Fruit fly (Drosophila melanogaster) whole organism, embryonic: ENCODE results near the gene Wnt6.

Source experiments
- BEAF-32 ChIP-seq: fragments of 200-800 bp; sonication (Bioruptor generic); optimal IDR thresholded peaks from 3 replicates; lab custom pipeline; 2017; ENCODE audit warnings: missing biosample characterization, missing genetic modification characterization, mild to moderate bottlenecking, moderate library complexity, missing genetic modification reagents
- Bteb2 ChIP-seq: fragments of 200-800 bp; sonication (Bioruptor generic); optimal IDR thresholded peaks from 2 replicates; lab custom pipeline; 2016; ENCODE audit warnings: missing biosample characterization, missing genetic modification characterization
- CG10321 ChIP-seq: fragments of 200-800 bp; sonication (Bioruptor generic); IDR thresholded peaks from 2 replicates; pipeline ENCODE4 v1.3.6; 2022; ENCODE audit warnings: missing biosample characterization, missing genetic modification characterization
- CG10654 ChIP-seq: fragments of 200-800 bp; sonication (Bioruptor generic); optimal IDR thresholded peaks from 2 replicates; lab custom pipeline; 2016; ENCODE audit warnings: missing biosample characterization, missing genetic modification characterization
- CG11504 ChIP-seq: fragments of 200-800 bp; sonication (Bioruptor generic); optimal IDR thresholded peaks from 3 replicates; lab custom pipeline; 2019; ENCODE audit warnings: missing biosample characterization, mild to moderate bottlenecking, missing genetic modification characterization, moderate library complexity
- CG12219 ChIP-seq: fragments of 200-800 bp; sonication (Bioruptor generic); optimal IDR thresholded peaks from 3 replicates; lab custom pipeline; 2018; ENCODE audit warnings: missing biosample characterization, mild to moderate bottlenecking, missing genetic modification characterization
- CG13775 ChIP-seq: fragments of 200-800 bp; sonication (Bioruptor generic); optimal IDR thresholded peaks from 3 replicates; lab custom pipeline; 2017; ENCODE audit warnings: missing biosample characterization, mild to moderate bottlenecking, missing genetic modification characterization
- CG14860 ChIP-seq: fragments of 200-800 bp; sonication (Bioruptor generic); IDR thresholded peaks from 3 replicates; pipeline ENCODE4 v1.3.6; 2022; ENCODE audit warnings: missing biosample characterization, missing genetic modification characterization; ENCODE audit not compliant: partially characterized antibody
- CG16863 ChIP-seq: fragments of 200-800 bp; sonication (Bioruptor generic); optimal IDR thresholded peaks from 3 replicates; lab custom pipeline; 2016; ENCODE audit warnings: missing biosample characterization, missing genetic modification characterization
- CG17385 ChIP-seq: fragments of 200-800 bp; sonication (Bioruptor generic); optimal IDR thresholded peaks from 3 replicates; lab custom pipeline; 2018; ENCODE audit warnings: missing biosample characterization, mild to moderate bottlenecking, missing genetic modification characterization
- CG17802 ChIP-seq: fragments of 200-800 bp; sonication (Bioruptor generic); optimal IDR thresholded peaks from 2 replicates; lab custom pipeline; 2018; ENCODE audit warnings: missing biosample characterization, mild to moderate bottlenecking, missing genetic modification characterization, moderate library complexity
- CG18476 ChIP-seq: fragments of 200-800 bp; sonication (Bioruptor generic); optimal IDR thresholded peaks from 2 replicates; lab custom pipeline; 2016; ENCODE audit warnings: missing biosample characterization, mild to moderate bottlenecking, missing genetic modification characterization
- CG32532 ChIP-seq: fragments of 200-800 bp; sonication (Bioruptor generic); IDR thresholded peaks from 2 replicates; pipeline ENCODE4 v1.3.6; 2022; ENCODE audit warnings: missing biosample characterization, missing genetic modification characterization
- CG34376 ChIP-seq: fragments of 200-800 bp; sonication (Bioruptor generic); optimal IDR thresholded peaks from 2 replicates; lab custom pipeline; 2018; ENCODE audit warnings: missing biosample characterization, mild to moderate bottlenecking, missing genetic modification characterization
- CG3847 ChIP-seq: fragments of 200-800 bp; sonication (Bioruptor generic); IDR thresholded peaks from 2 replicates; pipeline ENCODE4 v1.3.6; 2022; ENCODE audit warnings: missing biosample characterization, missing genetic modification characterization
- CG4328 ChIP-seq: fragments of 200-800 bp; sonication (Bioruptor generic); optimal IDR thresholded peaks from 3 replicates; lab custom pipeline; 2017; ENCODE audit warnings: missing biosample characterization, missing genetic modification reagents, missing genetic modification characterization
- CG7372 ChIP-seq: fragments of 200-800 bp; sonication (Bioruptor generic); IDR thresholded peaks from 2 replicates; pipeline ENCODE4 v1.3.6; 2022; ENCODE audit warnings: missing biosample characterization, missing genetic modification characterization
- CG9215 ChIP-seq: fragments of 200-800 bp; sonication (Bioruptor generic); IDR thresholded peaks from 2 replicates; pipeline ENCODE4 v1.3.6; 2022; ENCODE audit warnings: missing biosample characterization, missing genetic modification characterization
- Dip2 ChIP-seq: fragments of 200-800 bp; sonication (Bioruptor generic); IDR thresholded peaks from 2 replicates; pipeline ENCODE4 v1.3.6; 2022; ENCODE audit warnings: missing biosample characterization, missing genetic modification characterization
- Doc3 ChIP-seq: fragments of 200-800 bp; sonication (Bioruptor generic); IDR thresholded peaks from 3 replicates; pipeline ENCODE4 v1.3.6; 2022; ENCODE audit warnings: missing biosample characterization, missing genetic modification characterization; ENCODE audit not compliant: partially characterized antibody
- Dref ChIP-seq: fragments of 200-800 bp; sonication (Bioruptor generic); IDR thresholded peaks from 2 replicates; pipeline ENCODE4 v1.3.6; 2022; ENCODE audit warnings: missing biosample characterization, missing genetic modification characterization
- Ets97D ChIP-seq: fragments of 200-800 bp; sonication (Bioruptor generic); optimal IDR thresholded peaks from 3 replicates; lab custom pipeline; 2016; ENCODE audit warnings: missing biosample characterization, missing genetic modification characterization
- Fer1 ChIP-seq: fragments of 200-800 bp; sonication (Bioruptor generic); optimal IDR thresholded peaks from 2 replicates; lab custom pipeline; 2017; ENCODE audit warnings: missing biosample characterization, mild to moderate bottlenecking, missing genetic modification characterization
- Hey ChIP-seq: fragments of 200-800 bp; sonication (Bioruptor generic); optimal IDR thresholded peaks from 3 replicates; lab custom pipeline; 2018; ENCODE audit warnings: missing biosample characterization, mild to moderate bottlenecking, missing genetic modification characterization
- Hr78 ChIP-seq, 2 experiments: fragments of 200-800 bp in 1 of 2; fragments of >200 bp in 1 of 2; sonication (Bioruptor generic) in 1 of 2; optimal IDR thresholded peaks; 2 replicates each; lab custom pipeline; 2017 to 2019; ENCODE audit warnings: missing biosample characterization in 2 of 2, missing genetic modification characterization in 2 of 2, mild to moderate bottlenecking in 1 of 2, moderate library complexity in 1 of 2
- NK7.1 ChIP-seq: fragments of 200-800 bp; sonication (Bioruptor generic); optimal IDR thresholded peaks from 3 replicates; lab custom pipeline; 2016; ENCODE audit warnings: missing biosample characterization, missing genetic modification characterization
- Neu2 ChIP-seq: fragments of 200-800 bp; sonication (Bioruptor generic); optimal IDR thresholded peaks from 3 replicates; lab custom pipeline; 2016; ENCODE audit warnings: missing biosample characterization, missing genetic modification characterization, borderline replicate concordance
- Opbp ChIP-seq: fragments of 200-800 bp; sonication (Bioruptor generic); IDR thresholded peaks from 3 replicates; pipeline ENCODE4 v1.3.6; 2022; ENCODE audit warnings: missing biosample characterization, missing genetic modification characterization; ENCODE audit not compliant: partially characterized antibody
- Optix ChIP-seq: fragments of 200-800 bp; sonication (Bioruptor generic); IDR thresholded peaks from 3 replicates; pipeline ENCODE4 v1.3.6; 2022; ENCODE audit warnings: missing biosample characterization, missing genetic modification characterization
- ash1 ChIP-seq: fragments of 200-800 bp; sonication (Bioruptor generic); optimal IDR thresholded peaks from 2 replicates; lab custom pipeline; 2018; ENCODE audit warnings: missing biosample characterization, mild to moderate bottlenecking, missing genetic modification characterization
- bbx ChIP-seq: fragments of 200-800 bp; sonication (Bioruptor generic); IDR thresholded peaks from 2 replicates; pipeline ENCODE4 v1.3.6; 2022; ENCODE audit warnings: missing biosample characterization, missing genetic modification characterization; ENCODE audit not compliant: partially characterized antibody
- dimm ChIP-seq: fragments of 200-800 bp; sonication (Bioruptor generic); IDR thresholded peaks from 2 replicates; pipeline ENCODE4 v1.3.6; 2022; ENCODE audit warnings: missing biosample characterization, missing genetic modification characterization
- en ChIP-seq: fragments of 200-800 bp; sonication (Bioruptor generic); optimal IDR thresholded peaks from 2 replicates; lab custom pipeline; 2016; ENCODE audit warnings: missing biosample characterization, missing genetic modification characterization
- grn ChIP-seq: fragments of 200-800 bp; sonication (Bioruptor generic); optimal IDR thresholded peaks from 3 replicates; lab custom pipeline; 2017; ENCODE audit warnings: missing biosample characterization, missing genetic modification characterization
- ham ChIP-seq: fragments of 200-800 bp; sonication (Bioruptor generic); IDR thresholded peaks from 2 replicates; pipeline ENCODE4 v1.3.6; 2022; ENCODE audit warnings: missing biosample characterization, missing genetic modification characterization
- jigr1 ChIP-seq: fragments of 200-800 bp; sonication (Bioruptor generic); IDR thresholded peaks from 3 replicates; pipeline ENCODE4 v1.3.6; 2022; ENCODE audit warnings: missing biosample characterization, missing genetic modification characterization
- lbe ChIP-seq: fragments of 200-800 bp; sonication (Bioruptor generic); optimal IDR thresholded peaks from 2 replicates; lab custom pipeline; 2016; ENCODE audit warnings: missing biosample characterization, mild to moderate bottlenecking, missing genetic modification characterization
- lilli ChIP-seq: fragments of 200-800 bp; sonication (Bioruptor generic); optimal IDR thresholded peaks from 3 replicates; lab custom pipeline; 2016; ENCODE audit warnings: missing biosample characterization, missing genetic modification characterization
- mirr ChIP-seq: fragments of 200-800 bp; sonication (Bioruptor generic); optimal IDR thresholded peaks from 3 replicates; lab custom pipeline; 2018; ENCODE audit warnings: missing biosample characterization, mild to moderate bottlenecking, missing genetic modification characterization
- nerfin-1 ChIP-seq: fragments of 200-800 bp; sonication (Bioruptor generic); optimal IDR thresholded peaks from 3 replicates; lab custom pipeline; 2019; ENCODE audit warnings: missing biosample characterization, mild to moderate bottlenecking, missing genetic modification characterization, moderate library complexity
- pan ChIP-seq, 4 experiments: fragments of >200 bp in 3 of 4; fragments of 200-800 bp in 1 of 4; sonication (Bioruptor generic) in 1 of 4; optimal IDR thresholded peaks in 3 of 4; IDR thresholded peaks in 1 of 4; 2 replicates each; pipeline versions ENCODE4 v1.3.6 to Lab custom; 2017 to 2022; ENCODE audit warnings: missing biosample characterization in 2 of 4, missing genetic modification characterization in 2 of 4, mixed read lengths in 1 of 4
- ranshi ChIP-seq: fragments of 200-800 bp; sonication (Bioruptor generic); IDR thresholded peaks from 2 replicates; pipeline ENCODE4 v1.3.6; 2022; ENCODE audit warnings: missing biosample characterization, missing genetic modification characterization
- salm ChIP-seq: fragments of 200-800 bp; sonication (Bioruptor generic); optimal IDR thresholded peaks from 2 replicates; lab custom pipeline; 2018; ENCODE audit warnings: missing biosample characterization, mild to moderate bottlenecking, missing genetic modification characterization
- sd ChIP-seq: fragments of 200-800 bp; sonication (Bioruptor generic); optimal IDR thresholded peaks from 3 replicates; lab custom pipeline; 2018; ENCODE audit warnings: missing biosample characterization, mild to moderate bottlenecking, missing genetic modification characterization, moderate library complexity
- slou ChIP-seq: fragments of 200-800 bp; sonication (Bioruptor generic); optimal IDR thresholded peaks from 3 replicates; lab custom pipeline; 2016; ENCODE audit warnings: missing biosample characterization, missing genetic modification characterization
- tgo ChIP-seq: fragments of 200-800 bp; sonication (Bioruptor generic); IDR thresholded peaks from 3 replicates; pipeline ENCODE4 v1.3.6; 2022; ENCODE audit warnings: missing biosample characterization, missing genetic modification characterization
- trem ChIP-seq: fragments of 200-800 bp; optimal IDR thresholded peaks from 3 replicates; lab custom pipeline; 2019; ENCODE audit warnings: missing biosample characterization, mild to moderate bottlenecking, missing genetic modification characterization, moderate library complexity
- ttk ChIP-seq: fragments of 200-800 bp; sonication (Bioruptor generic); IDR thresholded peaks from 2 replicates; pipeline ENCODE4 v2.1.2; 2022; ENCODE audit warnings: missing biosample characterization, missing genetic modification characterization
- twi ChIP-seq: fragments of 200-800 bp; optimal IDR thresholded peaks from 2 replicates; lab custom pipeline; 2019; ENCODE audit warnings: missing biosample characterization, mild to moderate bottlenecking, missing genetic modification characterization, moderate library complexity
- z ChIP-seq: fragments of 200-800 bp; sonication (Bioruptor generic); IDR thresholded peaks from 3 replicates; pipeline ENCODE4 v1.3.6; 2022; ENCODE audit warnings: missing biosample characterization, missing genetic modification characterization

The Wnt6 gene

DNA sequence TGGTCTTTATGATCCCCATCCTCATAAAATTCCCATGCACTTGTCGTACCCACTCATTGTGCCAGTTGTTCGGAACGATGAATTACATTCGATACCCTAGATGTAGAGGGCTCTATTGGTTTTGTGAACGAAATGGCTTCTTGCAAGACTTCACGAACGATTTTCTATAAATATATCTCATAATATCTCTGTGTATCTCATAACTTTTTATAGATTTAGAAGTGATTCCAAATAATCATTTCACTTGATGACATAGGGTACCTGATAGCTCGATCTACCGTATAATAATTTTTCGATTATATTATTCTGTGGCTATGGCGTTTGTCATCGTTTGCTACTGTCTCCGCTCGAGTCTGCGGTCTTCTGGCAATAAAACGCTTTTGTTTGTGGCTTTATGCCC is 63.4 kb downstream of the Wnt6 start (continued):
- TF ChIP-seq trem (tag; lab: Kevin White, UChicago), result no peak
- no peak for TF ChIP-seq CG16863
- no peak for TF ChIP-seq dimm (GFP tag; lab: Robert Waterston, UW)
- TF ChIP-seq CG12219 (GFP tag; lab: Kevin White, UChicago), result peak; percentile 65
- TF ChIP-seq NK7.1 (GFP tag; lab: Kevin White, UChicago), result peak; percentile 23
- no peak for TF ChIP-seq lbe (GFP tag; lab: Kevin White, UChicago)
- TF ChIP-seq Fer1, result peak; percentile 79
- peak; percentile 48; the same call in 1 of the 2 replicates for TF ChIP-seq ranshi (GFP tag; lab: Robert Waterston, UW)
- TF ChIP-seq Doc3 (GFP tag; lab: Robert Waterston, UW), result no peak
- no peak for TF ChIP-seq Ets97D (GFP tag; lab: Kevin White, UChicago)
- peak; percentile 73 for TF ChIP-seq lilli (GFP tag; lab: Kevin White, UChicago)
- no peak for TF ChIP-seq twi (tag; lab: Kevin White, UChicago)
- no peak for TF ChIP-seq Dref (GFP tag; lab: Robert Waterston, UW)
- peak; percentile 25 for TF ChIP-seq salm (tag; lab: Kevin White, UChicago)
- peak; percentile 29 for TF ChIP-seq en (GFP tag; lab: Kevin White, UChicago)
- TF ChIP-seq Hey (tag; lab: Kevin White, UChicago), result no peak
- TF ChIP-seq CG10654 (GFP tag; lab: Kevin White, UChicago), result peak; percentile 41
- TF ChIP-seq sd (tag; lab: Kevin White, UChicago), result peak; percentile 14
- TF ChIP-seq CG7372 (GFP tag; lab: Robert Waterston, UW), result peak; percentile 64
- peak; percentile 63 for TF ChIP-seq ttk (GFP tag; lab: Robert Waterston, UW)
- peak; percentile 35 for TF ChIP-seq CG13775 (GFP tag; lab: Kevin White, UChicago)
- TF ChIP-seq ham, result no peak
- TF ChIP-seq CG18476 (GFP tag; lab: Kevin White, UChicago), result peak; percentile 1
- TF ChIP-seq CG4328 (GFP tag; lab: Kevin White, UChicago), result no peak
- TF ChIP-seq CG11504 (tag; lab: Kevin White, UChicago), result peak; percentile 84
- peak; percentile 26 for TF ChIP-seq CG17802
- TF ChIP-seq Hr78 (GFP tag; optimal IDR thresholded peaks at IDR 0.05; lab: Kevin White, UChicago), result no peak
- TF ChIP-seq slou, result peak; percentile 7
- TF ChIP-seq Bteb2 (GFP tag; lab: Kevin White, UChicago), result no peak
- no peak for TF ChIP-seq CG14860 (GFP tag; lab: Robert Waterston, UW)
- no peak for TF ChIP-seq ash1 (GFP tag; lab: Kevin White, UChicago)
- peak; percentile 88 for TF ChIP-seq CG32532 (GFP tag; lab: Robert Waterston, UW)
- TF ChIP-seq Optix (GFP tag; lab: Robert Waterston, UW), result 0 out of 3 replicates have a peak, but pooled peaks have one; percentile 9
- no peak for TF ChIP-seq Dip2
- peak; percentile 53; the same call in 1 of the 2 replicates for TF ChIP-seq CG3847
- no peak for TF ChIP-seq pan (optimal IDR thresholded peaks at IDR 0.05; lab: Kevin White, UChicago)
- peak in 1 of 2 experiments; percentile 88 for TF ChIP-seq pan (GFP tag; optimal IDR thresholded peaks at IDR 0.05 in 1 of 2, IDR thresholded peaks at IDR 0.05 in 1 of 2)
- no peak for TF ChIP-seq Opbp (GFP tag; lab: Robert Waterston, UW)
- no peak for TF ChIP-seq z (GFP tag; lab: Robert Waterston, UW)
- no peak for TF ChIP-seq mirr (GFP tag; lab: Kevin White, UChicago)
- TF ChIP-seq CG34376 (GFP tag; lab: Kevin White, UChicago), result no peak
- no peak for TF ChIP-seq bbx (GFP tag; lab: Robert Waterston, UW)
- no peak for TF ChIP-seq nerfin-1
- 0 out of 3 replicates have a peak, but pooled peaks have one; percentile 43 for TF ChIP-seq jigr1
- TF ChIP-seq CG9215, result peak; percentile 64
- TF ChIP-seq CG10321 (GFP tag; lab: Robert Waterston, UW), result 0 out of 2 replicates have a peak, but pooled peaks have one; percentile 20
- peak; percentile 82 for TF ChIP-seq tgo (GFP tag; lab: Robert Waterston, UW)
- TF ChIP-seq Neu2 (GFP tag; lab: Kevin White, UChicago), result no peak
- no peak for TF ChIP-seq BEAF-32 (GFP tag; lab: Kevin White, UChicago)
- no peak for TF ChIP-seq grn (GFP tag; lab: Kevin White, UChicago)
- TF ChIP-seq CG17385, result peak; percentile 59
